Worm (Caenorhabditis elegans) whole organism, L1 larva: ENCODE results near the gene pqn-35.

Experiments used
- C34B4.2 ChIP-seq: sonication (generic microtip); optimal IDR thresholded peaks from 2 replicates; lab custom pipeline; 2017; ENCODE audit warnings: mild to moderate bottlenecking, missing genetic modification characterization, missing compliant biosample characterization
- alr-1 ChIP-seq: fragments of 200-800 bp; sonication (Bioruptor generic); optimal IDR thresholded peaks from 2 replicates; lab custom pipeline; 2018; ENCODE audit warnings: borderline replicate concordance, mild to moderate bottlenecking, missing genetic modification characterization, missing compliant biosample characterization
- aly-2 ChIP-seq: fragments of 150-350 bp; optimal IDR thresholded peaks from 2 replicates; lab custom pipeline; 2014; ENCODE audit warnings: missing biosample characterization, missing genetic modification characterization
- ama-1 ChIP-seq: fragments of 150-350 bp; optimal IDR thresholded peaks from 2 replicates; lab custom pipeline; 2014
- ceh-63 ChIP-seq: fragments of 200-800 bp; sonication (Bioruptor generic); optimal IDR thresholded peaks from 2 replicates; lab custom pipeline; 2018; ENCODE audit warnings: mild to moderate bottlenecking, missing genetic modification characterization, missing compliant biosample characterization
- ceh-82 ChIP-seq, 3 experiments: fragments of 150-350 bp in 1 of 3; sonication (generic microtip) in 2 of 3; optimal IDR thresholded peaks; 2 replicates each; lab custom pipeline; 2014 to 2017; ENCODE audit warnings: missing biosample characterization in 3 of 3, missing genetic modification characterization in 3 of 3
- ceh-90 ChIP-seq: sonication (generic microtip); optimal IDR thresholded peaks from 2 replicates; lab custom pipeline; 2016; ENCODE audit warnings: missing genetic modification characterization, missing compliant biosample characterization
- ces-1 ChIP-seq: fragments of 150-350 bp; optimal IDR thresholded peaks from 2 replicates; lab custom pipeline; 2014; ENCODE audit warnings: missing biosample characterization, missing genetic modification reagents, missing genetic modification characterization
- efl-1 ChIP-seq, 4 experiments: fragments of 150-350 bp; optimal IDR thresholded peaks in 3 of 4; peaks in 1 of 4; 1 replicate in 1 of 4; 2 replicates in 3 of 4; lab custom pipeline; 2014; ENCODE audit warnings: missing biosample characterization in 2 of 4, missing genetic modification characterization in 2 of 4, missing genetic modification reagents in 2 of 4
- egl-27 ChIP-seq, 2 experiments: fragments of 150-350 bp in 1 of 2; sonication (generic microtip); optimal IDR thresholded peaks; 3 replicates each; lab custom pipeline; 2017 to 2018; ENCODE audit warnings: missing biosample characterization in 2 of 2, missing genetic modification characterization in 2 of 2, missing genetic modification reagents in 2 of 2
- ets-5 ChIP-seq: fragments of 200-800 bp; sonication (Bioruptor generic); IDR thresholded peaks from 2 replicates; pipeline ENCODE4 v1.3.6; 2022; ENCODE audit warnings: missing genetic modification characterization, missing compliant biosample characterization
- fkh-10 ChIP-seq: sonication (generic microtip); optimal IDR thresholded peaks from 2 replicates; lab custom pipeline; 2017; ENCODE audit warnings: missing biosample characterization, missing genetic modification reagents, missing genetic modification characterization
- fkh-8 ChIP-seq: sonication (generic microtip); optimal IDR thresholded peaks from 2 replicates; lab custom pipeline; 2016; ENCODE audit warnings: mild to moderate bottlenecking, missing genetic modification characterization, missing compliant biosample characterization
- fos-1 ChIP-seq: fragments of 150-350 bp; optimal IDR thresholded peaks from 2 replicates; lab custom pipeline; 2014; ENCODE audit warnings: missing biosample characterization, missing genetic modification characterization
- hlh-17 ChIP-seq: fragments of 200-800 bp; sonication (Bioruptor generic); optimal IDR thresholded peaks from 2 replicates; lab custom pipeline; 2018; ENCODE audit warnings: missing genetic modification characterization, mild to moderate bottlenecking, missing compliant biosample characterization, moderate library complexity, borderline replicate concordance
- isw-1 ChIP-seq: fragments of 200-800 bp; sonication (Bioruptor generic); IDR thresholded peaks from 2 replicates; pipeline ENCODE4 v1.3.6; 2022; ENCODE audit warnings: missing genetic modification characterization, missing compliant biosample characterization
- lin-14 ChIP-seq: fragments of 200-800 bp; sonication (Bioruptor generic); optimal IDR thresholded peaks from 2 replicates; lab custom pipeline; 2018; ENCODE audit warnings: mild to moderate bottlenecking, missing genetic modification characterization, moderate library complexity, missing compliant biosample characterization
- lin-35 ChIP-seq, 2 experiments: fragments of 150-350 bp; optimal IDR thresholded peaks; 2 replicates each; lab custom pipeline; 2014; ENCODE audit warnings: missing biosample characterization in 2 of 2, missing genetic modification characterization in 2 of 2, missing genetic modification reagents in 2 of 2
- lin-39 ChIP-seq: fragments of 150-350 bp; optimal IDR thresholded peaks from 2 replicates; lab custom pipeline; 2014; ENCODE audit warnings: missing biosample characterization, missing genetic modification reagents, missing genetic modification characterization
- lsy-2 ChIP-seq, 2 experiments: fragments of 150-350 bp; optimal IDR thresholded peaks; 2 replicates each; lab custom pipeline; 2014; ENCODE audit warnings: missing biosample characterization in 2 of 2, missing genetic modification characterization in 2 of 2
- mef-2 ChIP-seq: fragments of 150-350 bp; optimal IDR thresholded peaks from 2 replicates; lab custom pipeline; 2014; ENCODE audit warnings: missing biosample characterization, missing genetic modification characterization
- mep-1 ChIP-seq: fragments of 150-350 bp; optimal IDR thresholded peaks from 2 replicates; lab custom pipeline; 2014; ENCODE audit warnings: missing biosample characterization, missing genetic modification characterization
- nhr-11 ChIP-seq: fragments of 150-350 bp; optimal IDR thresholded peaks from 2 replicates; lab custom pipeline; 2014; ENCODE audit warnings: missing biosample characterization, missing genetic modification characterization
- nhr-19 ChIP-seq: fragments of 200-800 bp; sonication (Bioruptor generic); conservative IDR thresholded peaks from 2 replicates; pipeline ENCODE4 v1.3.6; 2022; ENCODE audit warnings: missing genetic modification characterization, missing compliant biosample characterization
- nhr-28 ChIP-seq: fragments of 150-350 bp; optimal IDR thresholded peaks from 2 replicates; lab custom pipeline; 2014; ENCODE audit warnings: missing biosample characterization, missing genetic modification characterization
- nhr-84 ChIP-seq: sonication (generic microtip); optimal IDR thresholded peaks from 2 replicates; lab custom pipeline; 2017; ENCODE audit warnings: missing biosample characterization, missing genetic modification characterization
- nhr-85 ChIP-seq: sonication (generic microtip); peaks from one replicate; lab custom pipeline; 2016; ENCODE audit warnings: missing genetic modification characterization, inconsistent platforms, missing compliant biosample characterization
- pag-3 ChIP-seq: sonication (generic microtip); optimal IDR thresholded peaks from 2 replicates; lab custom pipeline; 2017; ENCODE audit warnings: missing genetic modification characterization, mild to moderate bottlenecking, missing compliant biosample characterization, antibody characterized with exemption, borderline replicate concordance; ENCODE audit not compliant: insufficient read depth
- pax-3 ChIP-seq: fragments of 200-800 bp; sonication (Bioruptor generic); optimal IDR thresholded peaks from 2 replicates; lab custom pipeline; 2018; ENCODE audit warnings: mild to moderate bottlenecking, missing genetic modification characterization, moderate library complexity, missing compliant biosample characterization
- rnt-1 ChIP-seq: sonication (generic microtip); optimal IDR thresholded peaks from 2 replicates; lab custom pipeline; 2016; ENCODE audit warnings: mild to moderate bottlenecking, missing genetic modification characterization, moderate library complexity, missing compliant biosample characterization
- snu-23 ChIP-seq: sonication (generic microtip); optimal IDR thresholded peaks from 2 replicates; lab custom pipeline; 2016; ENCODE audit warnings: missing genetic modification characterization, missing compliant biosample characterization
- sptf-1 ChIP-seq: fragments of 150-350 bp; optimal IDR thresholded peaks from 2 replicates; lab custom pipeline; 2014; ENCODE audit warnings: missing biosample characterization, missing genetic modification characterization
- sup-37 ChIP-seq: fragments of 200-800 bp; sonication (Bioruptor generic); optimal IDR thresholded peaks from 2 replicates; lab custom pipeline; 2018; ENCODE audit warnings: mild to moderate bottlenecking, missing genetic modification characterization, missing compliant biosample characterization
- swsn-7 ChIP-seq: sonication (generic microtip); optimal IDR thresholded peaks from 2 replicates; lab custom pipeline; 2016; ENCODE audit warnings: missing genetic modification characterization, missing compliant biosample characterization
- unc-30 ChIP-seq: sonication (generic microtip); optimal IDR thresholded peaks from 2 replicates; lab custom pipeline; 2017; ENCODE audit warnings: missing biosample characterization, missing genetic modification characterization
- xbp-1 ChIP-seq: sonication (generic microtip); optimal IDR thresholded peaks from 2 replicates; lab custom pipeline; 2016; ENCODE audit warnings: missing genetic modification characterization, missing compliant biosample characterization
- ztf-4 ChIP-seq: fragments of 150-350 bp; optimal IDR thresholded peaks from 2 replicates; lab custom pipeline; 2014; ENCODE audit warnings: missing biosample characterization, missing genetic modification characterization

Gene pqn-35

DNA sequence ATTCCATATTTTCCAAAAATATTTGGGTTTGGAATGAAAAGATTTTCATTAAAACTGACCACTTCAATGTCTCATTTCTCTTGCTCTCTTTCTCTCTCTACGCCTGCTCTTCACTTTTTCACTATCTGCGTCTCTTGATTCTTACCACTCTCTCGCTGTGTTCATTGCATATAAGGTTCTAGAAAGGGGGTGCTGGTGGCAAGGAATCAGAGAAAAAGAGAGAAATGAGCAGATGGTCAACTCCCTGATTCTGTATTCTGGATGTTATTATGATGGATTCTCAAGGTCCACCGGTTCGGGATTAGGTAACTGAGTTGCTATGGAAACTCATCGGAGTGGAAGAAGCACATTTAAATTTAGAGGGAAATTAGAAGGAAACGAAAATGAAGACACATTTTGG is 28.0 kb downstream of the pqn-35 start:
- TF ChIP-seq nhr-28 (tag; lab: Kevin White, UChicago), result no peak
- peak; percentile 29 for TF ChIP-seq fkh-8 (tag; lab: Kevin White, UChicago)
- TF ChIP-seq nhr-11, result no peak
- TF ChIP-seq ceh-82 (tag; optimal IDR thresholded peaks at IDR 0.05; lab: Kevin White, UChicago), result peak in 1 of 3 experiments; percentile 4
- TF ChIP-seq ztf-4 (tag; lab: Kevin White, UChicago), result no peak
- peak; percentile 5 for TF ChIP-seq mep-1 (tag; lab: Kevin White, UChicago)
- TF ChIP-seq ets-5, result no peak
- TF ChIP-seq lin-35 (GFP tag; optimal IDR thresholded peaks at IDR 0.05; lab: Kevin White, UChicago), result peak in 1 of 2 experiments; percentile 5
- peak; percentile 36 to 44 for TF ChIP-seq efl-1 (optimal IDR thresholded peaks at IDR 0.05; lab: Kevin White, UChicago)
- TF ChIP-seq efl-1 (GFP tag; optimal IDR thresholded peaks at IDR 0.05 in 1 of 2; lab: Kevin White, UChicago), result no peak
- TF ChIP-seq lin-39 (tag; lab: Kevin White, UChicago), result no peak
- TF ChIP-seq rnt-1 (tag; lab: Kevin White, UChicago), result peak; percentile 9
- TF ChIP-seq pax-3 (tag; lab: Kevin White, UChicago), result no peak
- TF ChIP-seq lin-14, result peak; percentile 49
- TF ChIP-seq, all 84 proteins: peak for 7

- TF ChIP-seq ceh-90 (no peak), fos-1 (no peak), hlh-17 (GFP tag; lab: Kevin White, UChicago) (no peak), swsn-7 (tag; lab: Kevin White, UChicago) (no peak), nhr-85 (no peak), xbp-1 (tag; lab: Kevin White, UChicago) (no peak), nhr-11 (no peak), ama-1 (no peak), lin-14 (no peak), C34B4.2 (tag; lab: Kevin White, UChicago) (no peak), snu-23 (GFP tag; lab: Kevin White, UChicago) (no peak), mef-2 (tag; lab: Kevin White, UChicago) (no peak), alr-1 (tag; lab: Kevin White, UChicago) (no peak)
Measured at ce11 chrII:4648785-4649184, 36.0 kb downstream of the pqn-35 start, which contains the start of gene lgc-27. Gene lgc-27, plus strand, starts transcription at chrII:4649085.

- TF ChIP-seq unc-30 (tag; lab: Kevin White, UChicago), result no peak
- no peak for TF ChIP-seq fkh-10
- TF ChIP-seq lin-35 (GFP tag; optimal IDR thresholded peaks at IDR 0.05; lab: Kevin White, UChicago), result no peak
- no peak for TF ChIP-seq aly-2 (tag; lab: Kevin White, UChicago)
- no peak for TF ChIP-seq ztf-4 (tag; lab: Kevin White, UChicago)
- no peak for TF ChIP-seq nhr-19
- TF ChIP-seq C34B4.2 (tag; lab: Kevin White, UChicago), result no peak
- TF ChIP-seq sptf-1, result no peak
Measured at ce11 chrII:4650072-4650471, 37.3 kb downstream of the pqn-35 start.

DNA sequence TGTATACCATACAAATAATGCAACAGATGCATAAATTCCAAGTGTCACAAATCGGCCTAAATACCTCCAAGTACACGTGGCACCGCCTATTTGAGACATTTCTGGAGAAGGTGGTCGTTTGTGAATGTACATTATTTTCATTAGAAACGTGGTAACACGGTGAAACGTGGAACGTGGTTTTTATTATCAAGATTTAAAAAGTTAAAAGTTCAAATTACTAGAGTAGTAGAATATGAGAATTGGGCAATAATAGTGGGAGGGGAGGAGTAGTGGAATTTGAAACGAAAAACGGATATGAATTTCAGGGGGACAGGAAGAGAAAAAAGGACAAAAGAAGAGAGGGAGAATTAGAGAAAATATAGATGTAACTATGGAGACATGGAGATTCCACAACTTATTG is 43.0 kb downstream of the pqn-35 start, which contains the start of gene fut-6:
TSS of gene fut-6 (minus strand) at position 101 of the 400 bp plus-strand sequence.
- TF ChIP-seq fos-1 (no peak), ets-5 (no peak), nhr-84 (tag; lab: Kevin White, UChicago) (no peak), nhr-85 (no peak), lsy-2 (tag; optimal IDR thresholded peaks at IDR 0.05; lab: Kevin White, UChicago) (no peak), ces-1 (GFP tag; lab: Kevin White, UChicago) (no peak), xbp-1 (tag; lab: Kevin White, UChicago) (no peak), sup-37 (GFP tag; lab: Kevin White, UChicago) (no peak), mep-1 (tag; lab: Kevin White, UChicago) (no peak), swsn-7 (tag; lab: Kevin White, UChicago) (no peak), pag-3 (tag; lab: Kevin White, UChicago) (no peak), isw-1 (GFP tag; lab: Robert Waterston, UW) (no peak), ceh-63 (no peak), alr-1 (tag; lab: Kevin White, UChicago) (no peak), egl-27 (tag; optimal IDR thresholded peaks at IDR 0.05; lab: Kevin White, UChicago) (no peak), unc-30 (tag; lab: Kevin White, UChicago) (no peak)
